Fruit fly (Drosophila melanogaster) whole organism, embryonic: ENCODE data around the gene cnir.
A peak's percentile ranks its signal among the peaks of the same experiment; 100 is the strongest.

Experiments used
- Ada2b ChIP-seq: fragments of 200-800 bp; sonication (Bioruptor generic); IDR thresholded peaks from 2 replicates; pipeline ENCODE4 v1.3.6; 2022; ENCODE audit warnings: missing biosample characterization, missing genetic modification characterization
- Antp ChIP-seq: fragments of 200-800 bp; sonication (Bioruptor generic); optimal IDR thresholded peaks from 3 replicates; lab custom pipeline; 2016; ENCODE audit warnings: missing biosample characterization, missing genetic modification characterization
- Asciz ChIP-seq: fragments of 200-800 bp; sonication (Bioruptor generic); optimal IDR thresholded peaks from 2 replicates; lab custom pipeline; 2017; ENCODE audit warnings: missing biosample characterization, mild to moderate bottlenecking, missing genetic modification characterization, missing genetic modification reagents
- Atf-2 ChIP-seq: fragments of 200-800 bp; sonication (Bioruptor generic); optimal IDR thresholded peaks from 2 replicates; lab custom pipeline; 2016; ENCODE audit warnings: missing biosample characterization, missing genetic modification characterization
- B-H2 ChIP-seq: fragments of 200-800 bp; sonication (Bioruptor generic); optimal IDR thresholded peaks from 2 replicates; lab custom pipeline; 2018; ENCODE audit warnings: missing biosample characterization, mild to moderate bottlenecking, missing genetic modification characterization
- CG10462 ChIP-seq: fragments of 200-800 bp; sonication (Bioruptor generic); optimal IDR thresholded peaks from 2 replicates; lab custom pipeline; 2016; ENCODE audit warnings: missing biosample characterization, missing genetic modification characterization
- CG11085 ChIP-seq: fragments of 200-800 bp; sonication (Bioruptor generic); IDR thresholded peaks from 2 replicates; pipeline ENCODE4 v1.3.6; 2022; ENCODE audit warnings: missing biosample characterization, missing genetic modification characterization
- CG14710 ChIP-seq: fragments of 200-800 bp; sonication (Bioruptor generic); optimal IDR thresholded peaks from 3 replicates; lab custom pipeline; 2019; ENCODE audit warnings: missing biosample characterization, mild to moderate bottlenecking, missing genetic modification characterization, moderate library complexity
- CG15696 ChIP-seq: fragments of 200-800 bp; sonication (Bioruptor generic); optimal IDR thresholded peaks from 2 replicates; lab custom pipeline; 2019; ENCODE audit warnings: missing biosample characterization, mild to moderate bottlenecking, missing genetic modification characterization, moderate library complexity
- CG17568 ChIP-seq: fragments of 200-800 bp; sonication (Bioruptor generic); optimal IDR thresholded peaks from 2 replicates; lab custom pipeline; 2018; ENCODE audit warnings: missing biosample characterization, mild to moderate bottlenecking, missing genetic modification characterization, moderate library complexity
- CG3407 ChIP-seq: fragments of 200-800 bp; sonication (Bioruptor generic); optimal IDR thresholded peaks from 2 replicates; lab custom pipeline; 2018; ENCODE audit warnings: missing biosample characterization, mild to moderate bottlenecking, missing genetic modification characterization
- CG4282 ChIP-seq: fragments of 200-800 bp; sonication (Bioruptor generic); optimal IDR thresholded peaks from 2 replicates; lab custom pipeline; 2016; ENCODE audit warnings: missing biosample characterization, missing genetic modification characterization
- CG4404 ChIP-seq: fragments of 200-800 bp; sonication (Bioruptor generic); IDR thresholded peaks from 2 replicates; pipeline ENCODE4 v1.3.6; 2022; ENCODE audit warnings: missing biosample characterization, missing genetic modification characterization
- CG6791 ChIP-seq: fragments of 200-800 bp; sonication (Bioruptor generic); IDR thresholded peaks from 3 replicates; pipeline ENCODE4 v1.3.6; 2022; ENCODE audit warnings: missing biosample characterization, missing genetic modification characterization; ENCODE audit not compliant: partially characterized antibody
- CG7556 ChIP-seq: fragments of 200-800 bp; sonication (Bioruptor generic); optimal IDR thresholded peaks from 2 replicates; lab custom pipeline; 2017; ENCODE audit warnings: missing biosample characterization, mild to moderate bottlenecking, missing genetic modification characterization
- CG8290 ChIP-seq, 3 experiments: fragments of 200-800 bp; sonication (Bioruptor generic); optimal IDR thresholded peaks; 2 replicates each; lab custom pipeline; 2016 to 2019; ENCODE audit warnings: missing biosample characterization in 3 of 3, missing genetic modification characterization in 3 of 3, mild to moderate bottlenecking in 2 of 3, moderate library complexity in 1 of 3
- CG9797 ChIP-seq: fragments of 200-800 bp; sonication (Bioruptor generic); optimal IDR thresholded peaks from 3 replicates; lab custom pipeline; 2018; ENCODE audit warnings: missing biosample characterization, mild to moderate bottlenecking, missing genetic modification characterization
- CG9817 ChIP-seq: fragments of 200-800 bp; sonication (Bioruptor generic); optimal IDR thresholded peaks from 2 replicates; lab custom pipeline; 2018; ENCODE audit warnings: missing biosample characterization, mild to moderate bottlenecking, missing genetic modification characterization, moderate library complexity
- D19B ChIP-seq: fragments of 200-800 bp; sonication (Bioruptor generic); optimal IDR thresholded peaks from 2 replicates; lab custom pipeline; 2017; ENCODE audit warnings: missing biosample characterization, mild to moderate bottlenecking, missing genetic modification characterization
- E2f1 ChIP-seq: fragments of 200-800 bp; sonication (Bioruptor generic); IDR thresholded peaks from 2 replicates; pipeline ENCODE4 v1.3.6; 2022; ENCODE audit warnings: missing biosample characterization, missing genetic modification characterization
- Fer1 ChIP-seq: fragments of 200-800 bp; sonication (Bioruptor generic); optimal IDR thresholded peaks from 2 replicates; lab custom pipeline; 2017; ENCODE audit warnings: missing biosample characterization, mild to moderate bottlenecking, missing genetic modification characterization
- H2.0 ChIP-seq: fragments of 200-800 bp; sonication (Bioruptor generic); IDR thresholded peaks from 2 replicates; pipeline ENCODE4 v1.3.6; 2022; ENCODE audit warnings: missing biosample characterization, missing genetic modification characterization
- HLH3B ChIP-seq: fragments of 200-800 bp; sonication (Bioruptor generic); IDR thresholded peaks from 2 replicates; pipeline ENCODE4 v1.3.6; 2022; ENCODE audit warnings: missing biosample characterization, missing genetic modification characterization
- Hmr ChIP-seq: fragments of 200-800 bp; sonication (Bioruptor generic); optimal IDR thresholded peaks from 3 replicates; lab custom pipeline; 2017; ENCODE audit warnings: mild to moderate bottlenecking, missing biosample characterization, missing genetic modification reagents, missing genetic modification characterization
- MESR4 ChIP-seq: fragments of 200-800 bp; sonication (Bioruptor generic); optimal IDR thresholded peaks from 2 replicates; lab custom pipeline; 2018; ENCODE audit warnings: missing biosample characterization, mild to moderate bottlenecking, missing genetic modification characterization, moderate library complexity
- Mad ChIP-seq: fragments of 200-800 bp; sonication (Bioruptor generic); optimal IDR thresholded peaks from 2 replicates; lab custom pipeline; 2016; ENCODE audit warnings: missing biosample characterization, missing genetic modification characterization
- Myb ChIP-seq: fragments of 200-800 bp; sonication (Bioruptor generic); optimal IDR thresholded peaks from 2 replicates; lab custom pipeline; 2016; ENCODE audit warnings: missing biosample characterization, missing genetic modification characterization
- Sry-β ChIP-seq: fragments of 200-800 bp; sonication (Bioruptor generic); optimal IDR thresholded peaks from 2 replicates; lab custom pipeline; 2018; ENCODE audit warnings: missing biosample characterization, mild to moderate bottlenecking, missing genetic modification characterization, moderate library complexity
- Vsx1 ChIP-seq: fragments of 200-800 bp; sonication (Bioruptor generic); optimal IDR thresholded peaks from 2 replicates; lab custom pipeline; 2017; ENCODE audit warnings: missing biosample characterization, mild to moderate bottlenecking, missing genetic modification characterization, missing genetic modification reagents
- Xbp1 ChIP-seq: fragments of 200-800 bp; sonication (Bioruptor generic); optimal IDR thresholded peaks from 3 replicates; lab custom pipeline; 2016; ENCODE audit warnings: missing biosample characterization, mild to moderate bottlenecking, missing genetic modification characterization
- bbx ChIP-seq: fragments of 200-800 bp; sonication (Bioruptor generic); IDR thresholded peaks from 2 replicates; pipeline ENCODE4 v1.3.6; 2022; ENCODE audit warnings: missing biosample characterization, missing genetic modification characterization; ENCODE audit not compliant: partially characterized antibody
- bcd ChIP-seq: fragments of 200-800 bp; sonication (Bioruptor generic); optimal IDR thresholded peaks from 2 replicates; lab custom pipeline; 2017; ENCODE audit warnings: missing biosample characterization, mild to moderate bottlenecking, missing genetic modification characterization
- bowl ChIP-seq: fragments of 200-800 bp; sonication (Bioruptor generic); IDR thresholded peaks from 2 replicates; pipeline ENCODE4 v1.3.6; 2022; ENCODE audit warnings: missing biosample characterization, missing genetic modification characterization
- br ChIP-seq: fragments of >200 bp; optimal IDR thresholded peaks from 2 replicates; lab custom pipeline; 2017
- crp ChIP-seq, 2 experiments: fragments of 200-800 bp; sonication (Bioruptor generic); optimal IDR thresholded peaks; 2 replicates in 1 of 2; 3 replicates in 1 of 2; lab custom pipeline; 2017; ENCODE audit warnings: missing biosample characterization in 2 of 2, missing genetic modification characterization in 2 of 2, mild to moderate bottlenecking in 1 of 2, moderate library complexity in 1 of 2
- esg ChIP-seq: fragments of 200-800 bp; sonication (Bioruptor generic); conservative IDR thresholded peaks from 2 replicates; pipeline ENCODE4 v1.3.6; 2022; ENCODE audit warnings: missing biosample characterization, missing genetic modification characterization
- ftz-f1 ChIP-seq: fragments of 200-800 bp; sonication (Bioruptor generic); optimal IDR thresholded peaks from 2 replicates; lab custom pipeline; 2016; ENCODE audit warnings: missing biosample characterization, missing genetic modification characterization
- fu2 ChIP-seq: fragments of 200-800 bp; sonication (Bioruptor generic); optimal IDR thresholded peaks from 2 replicates; lab custom pipeline; 2016; ENCODE audit warnings: missing biosample characterization, missing genetic modification characterization
- grn ChIP-seq: fragments of 200-800 bp; sonication (Bioruptor generic); optimal IDR thresholded peaks from 3 replicates; lab custom pipeline; 2017; ENCODE audit warnings: missing biosample characterization, missing genetic modification characterization
- kay ChIP-seq: fragments of 200-800 bp; sonication (Bioruptor generic); optimal IDR thresholded peaks from 2 replicates; lab custom pipeline; 2016; ENCODE audit warnings: missing biosample characterization, missing genetic modification characterization
- kni ChIP-seq: fragments of 200-800 bp; sonication (Bioruptor generic); optimal IDR thresholded peaks from 3 replicates; lab custom pipeline; 2017; ENCODE audit warnings: mild to moderate bottlenecking, missing biosample characterization, missing genetic modification reagents, missing genetic modification characterization
- lmd ChIP-seq: fragments of 200-800 bp; sonication (Bioruptor generic); IDR thresholded peaks from 2 replicates; pipeline ENCODE4 v1.3.6; 2022; ENCODE audit warnings: missing biosample characterization, missing genetic modification characterization
- nau ChIP-seq: fragments of 200-800 bp; sonication (Bioruptor generic); optimal IDR thresholded peaks from 3 replicates; lab custom pipeline; 2017; ENCODE audit warnings: missing biosample characterization, mild to moderate bottlenecking, missing genetic modification characterization, missing genetic modification reagents
- otp ChIP-seq: fragments of 200-800 bp; sonication (Bioruptor generic); IDR thresholded peaks from 3 replicates; pipeline ENCODE4, ENCODE4 v1.3.6; 2022; ENCODE audit warnings: missing biosample characterization, missing genetic modification characterization
- ranshi ChIP-seq: fragments of 200-800 bp; sonication (Bioruptor generic); IDR thresholded peaks from 2 replicates; pipeline ENCODE4 v1.3.6; 2022; ENCODE audit warnings: missing biosample characterization, missing genetic modification characterization
- sens-2 ChIP-seq: fragments of 200-800 bp; sonication (Bioruptor generic); IDR thresholded peaks from 2 replicates; pipeline ENCODE4 v1.3.6; 2022; ENCODE audit warnings: missing biosample characterization, missing genetic modification characterization
- stc ChIP-seq: fragments of 200-800 bp; sonication (Bioruptor generic); IDR thresholded peaks from 2 replicates; pipeline ENCODE4 v1.3.6; 2022; ENCODE audit warnings: missing biosample characterization, missing genetic modification characterization
- tup ChIP-seq: fragments of 200-800 bp; sonication (Bioruptor generic); optimal IDR thresholded peaks from 2 replicates; lab custom pipeline; 2016; ENCODE audit warnings: missing biosample characterization, mild to moderate bottlenecking, missing genetic modification characterization, moderate library complexity
- z ChIP-seq: fragments of 200-800 bp; sonication (Bioruptor generic); IDR thresholded peaks from 3 replicates; pipeline ENCODE4 v1.3.6; 2022; ENCODE audit warnings: missing biosample characterization, missing genetic modification characterization
- zfh1 ChIP-seq: fragments of 200-800 bp; sonication (Bioruptor generic); IDR thresholded peaks from 3 replicates; pipeline ENCODE4 v1.3.6; 2022; ENCODE audit warnings: missing biosample characterization, missing genetic modification characterization

Gene cnir

dm6 chr2L:3057951-3058771 lies 18.5 kb upstream of the cnir start (continued):
- TF ChIP-seq fu2 = no peak
- no peak for TF ChIP-seq CG9797 (GFP tag; lab: Kevin White, UChicago)
- TF ChIP-seq Vsx1 (GFP tag; lab: Kevin White, UChicago) = peak; percentile 98
- no peak for TF ChIP-seq Xbp1
- TF ChIP-seq nau (GFP tag; lab: Kevin White, UChicago) = no peak
- TF ChIP-seq kay (GFP tag; lab: Kevin White, UChicago) = peak; percentile 41
- no peak for TF ChIP-seq Antp (GFP tag; lab: Kevin White, UChicago)
- TF ChIP-seq ftz-f1 (GFP tag; lab: Kevin White, UChicago) = peak; percentile 78
- TF ChIP-seq H2.0 (GFP tag; lab: Robert Waterston, UW) = no peak
- TF ChIP-seq Asciz (GFP tag; lab: Kevin White, UChicago) = peak; percentile 1
- no peak for TF ChIP-seq Mad (GFP tag; lab: Kevin White, UChicago)
- TF ChIP-seq CG9817 (tag; lab: Kevin White, UChicago) = no peak
- TF ChIP-seq E2f1 (GFP tag; lab: Robert Waterston, UW) = no peak
- TF ChIP-seq kni (GFP tag; lab: Kevin White, UChicago) = peak; percentile 58
- TF ChIP-seq crp (GFP tag; optimal IDR thresholded peaks at IDR 0.05; lab: Kevin White, UChicago) = no peak
- no peak for TF ChIP-seq Hmr (GFP tag; lab: Kevin White, UChicago)
- TF ChIP-seq CG15696 (tag; lab: Kevin White, UChicago) = peak; percentile 2
- peak; percentile 28 for TF ChIP-seq Fer1
- no peak for TF ChIP-seq tup (GFP tag; lab: Kevin White, UChicago)
- no peak for TF ChIP-seq CG7556
- TF ChIP-seq lmd = no peak
- no peak for TF ChIP-seq esg (GFP tag; lab: Robert Waterston, UW)
- no peak for TF ChIP-seq bowl (GFP tag; lab: Robert Waterston, UW)
- no peak for TF ChIP-seq otp (GFP tag; lab: Robert Waterston, UW)

dm6 chr2L:3056448-3056790 lies 16.8 kb upstream of the cnir start, which contains the start of gene FASN1:
FASN1 (plus strand) TSS chr2L:3056598.
- TF ChIP-seq stc (no peak), CG14710 (no peak), ranshi (GFP tag; lab: Robert Waterston, UW) (0 out of 2 replicates have a peak, but pooled peaks have one; percentile 50), grn (GFP tag; lab: Kevin White, UChicago) (no peak), Myb (GFP tag; lab: Kevin White, UChicago) (peak; percentile 31), CG4282 (peak; percentile 1), D19B (no peak), bbx (peak; percentile 49; the same call in 1 of the 2 replicates), CG4404 (no peak), Sry-β (no peak), CG11085 (no peak), B-H2 (GFP tag; lab: Kevin White, UChicago) (peak; percentile 47), E2f1 (GFP tag; lab: Robert Waterston, UW) (no peak), zfh1 (GFP tag; lab: Robert Waterston, UW) (peak; percentile 34; the same call in 1 of the 3 replicates), br (lab: Kevin White, UChicago) (no peak), MESR4 (no peak), Atf-2 (GFP tag; lab: Kevin White, UChicago) (no peak), z (GFP tag; lab: Robert Waterston, UW) (no peak), CG8290 (GFP tag; optimal IDR thresholded peaks at IDR 0.05; lab: Kevin White, UChicago) (no peak), CG8290 (tag; optimal IDR thresholded peaks at IDR 0.05; lab: Kevin White, UChicago) (peak in 1 of 2 experiments; percentile 68), sens-2 (GFP tag; lab: Robert Waterston, UW) (no peak), CG3407 (GFP tag; lab: Kevin White, UChicago) (no peak), CG10462 (GFP tag; lab: Kevin White, UChicago) (no peak), Ada2b (GFP tag; lab: Robert Waterston, UW) (no peak), HLH3B (GFP tag; lab: Robert Waterston, UW) (no peak), CG6791 (GFP tag; lab: Robert Waterston, UW) (0 out of 3 replicates have a peak, but pooled peaks have one; percentile 29), CG17568 (GFP tag; lab: Kevin White, UChicago) (no peak), bcd (no peak)
